Fruit fly (Drosophila melanogaster): ENCODE data around the gene CYLD.

Gene CYLD

dm6 chr2L:10334854-10335277 is 35.2 kb upstream of the CYLD start (continued):
- TF ChIP-seq Asciz (GFP tag; optimal IDR thresholded peaks at IDR 0.05), result peak; percentile 69
- TF ChIP-seq pnt (GFP tag; optimal IDR thresholded peaks at IDR 0.05), result peak; percentile 27
- peak; percentile 98 for TF ChIP-seq kni (GFP tag; optimal IDR thresholded peaks at IDR 0.05)
- TF ChIP-seq CG9876 (GFP tag; optimal IDR thresholded peaks at IDR 0.05), result no peak
- TF ChIP-seq CG18011 (GFP tag; optimal IDR thresholded peaks at IDR 0.05), result peak; percentile 34
- peak; percentile 75 for TF ChIP-seq Vsx1 (GFP tag; optimal IDR thresholded peaks at IDR 0.05)
- TF ChIP-seq gem (tag; optimal IDR thresholded peaks at IDR 0.05), result peak; percentile 45
- no peak for TF ChIP-seq Ssrp (tag; optimal IDR thresholded peaks at IDR 0.05)
- TF ChIP-seq Hr51 (GFP tag; optimal IDR thresholded peaks at IDR 0.05), result peak in 1 of 2 experiments; percentile 40
- TF ChIP-seq Dip2 (GFP tag; IDR thresholded peaks at IDR 0.05), result no peak
- TF ChIP-seq insv (GFP tag; optimal IDR thresholded peaks at IDR 0.05), result peak in 1 of 2 experiments; percentile 43
- TF ChIP-seq CG1792 (GFP tag; optimal IDR thresholded peaks at IDR 0.05), result peak; percentile 24
- peak; percentile 34 for TF ChIP-seq tap (tag; optimal IDR thresholded peaks at IDR 0.05)
- no peak for TF ChIP-seq luna (GFP tag; optimal IDR thresholded peaks at IDR 0.05)
- peak; percentile 85 for TF ChIP-seq CG17912 (GFP tag; optimal IDR thresholded peaks at IDR 0.05)
- peak; percentile 66 for TF ChIP-seq nerfin-1 (tag; optimal IDR thresholded peaks at IDR 0.05)
- no peak for TF ChIP-seq Gug (GFP tag; IDR thresholded peaks at IDR 0.05)
- TF ChIP-seq bbx (GFP tag; IDR thresholded peaks at IDR 0.05; ENCODE audit: partially characterized antibody), result peak; percentile 51
- no peak for TF ChIP-seq klu (GFP tag; IDR thresholded peaks at IDR 0.05)
- peak; percentile 93 for TF ChIP-seq Med (GFP tag)
- TF ChIP-seq D19A (tag; optimal IDR thresholded peaks at IDR 0.05), result peak; percentile 67
- peak; percentile 83 for TF ChIP-seq ftz-f1 (GFP tag; optimal IDR thresholded peaks at IDR 0.05)
- TF ChIP-seq CG16815 (GFP tag; optimal IDR thresholded peaks at IDR 0.05), result no peak
- TF ChIP-seq Nf-YA (GFP tag; IDR thresholded peaks at IDR 0.05), result no peak
- TF ChIP-seq CG11456 (GFP tag; IDR thresholded peaks at IDR 0.05), result no peak
- no peak for TF ChIP-seq CG3726 (GFP tag; IDR thresholded peaks at IDR 0.05)
- peak; percentile 44 for TF ChIP-seq CG10979 (tag; optimal IDR thresholded peaks at IDR 0.05)
- TF ChIP-seq knrl (GFP tag; IDR thresholded peaks at IDR 0.05; ENCODE audit: partially characterized antibody), result peak; percentile 12; the same call in 1 of the 3 replicates
- TF ChIP-seq CG18262 (tag; optimal IDR thresholded peaks at IDR 0.05), result peak; percentile 41
- peak; percentile 78 for TF ChIP-seq HHEX (GFP tag; optimal IDR thresholded peaks at IDR 0.05)
- TF ChIP-seq zfh1 (GFP tag; IDR thresholded peaks at IDR 0.05), result no peak
- no peak for TF ChIP-seq Bdp1 (GFP tag; optimal IDR thresholded peaks at IDR 0.05)
- TF ChIP-seq CG12744 (GFP tag; optimal IDR thresholded peaks at IDR 0.05), result no peak
- TF ChIP-seq CG3407 (GFP tag; optimal IDR thresholded peaks at IDR 0.05), result peak; percentile 60
- peak; percentile 41 for TF ChIP-seq maf-S (GFP tag; optimal IDR thresholded peaks at IDR 0.05)
- no peak for TF ChIP-seq CG12071 (GFP tag; optimal IDR thresholded peaks at IDR 0.05)
- peak; percentile 75 for TF ChIP-seq Rfx (GFP tag; IDR thresholded peaks at IDR 0.05)
- TF ChIP-seq cato (GFP tag; optimal IDR thresholded peaks at IDR 0.05; ENCODE audit: borderline replicate concordance), result no peak

- no peak for TF ChIP-seq B-H2 (GFP tag; optimal IDR thresholded peaks at IDR 0.05)
- no peak for TF ChIP-seq CTCF (GFP tag; optimal IDR thresholded peaks at IDR 0.05)
- no peak for TF ChIP-seq sob (GFP tag; IDR thresholded peaks at IDR 0.05)
- no peak for TF ChIP-seq CG9932 (GFP tag; IDR thresholded peaks at IDR 0.05)
- TF ChIP-seq so (GFP tag; IDR thresholded peaks at IDR 0.05), result no peak
- 0 out of 2 replicates have a peak, but pooled peaks have one; percentile 6 for TF ChIP-seq CG4360 (GFP tag; IDR thresholded peaks at IDR 0.05)
- peak; percentile 71 for TF ChIP-seq Med (GFP tag)
- no peak for TF ChIP-seq CG17802 (tag; optimal IDR thresholded peaks at IDR 0.05)
- TF ChIP-seq Dref (GFP tag; IDR thresholded peaks at IDR 0.05), result no peak
- TF ChIP-seq Sry-δ (GFP tag; optimal IDR thresholded peaks at IDR 0.05), result no peak
- peak; percentile 21 for TF ChIP-seq Elba2 (GFP tag; optimal IDR thresholded peaks at IDR 0.05)
- TF ChIP-seq CG17328 (GFP tag; IDR thresholded peaks at IDR 0.05), result 0 out of 2 replicates have a peak, but pooled peaks have one; percentile 15
- TF ChIP-seq mld (GFP tag; IDR thresholded peaks at IDR 0.05; ENCODE audit: partially characterized antibody), result 0 out of 3 replicates have a peak, but pooled peaks have one; percentile 50
- no peak for TF ChIP-seq Eip74EF (GFP tag; optimal IDR thresholded peaks at IDR 0.05)
- no peak for TF ChIP-seq nerfin-2 (GFP tag; IDR thresholded peaks at IDR 0.05; ENCODE audit: partially characterized antibody)
- TF ChIP-seq tup (GFP tag; optimal IDR thresholded peaks at IDR 0.05), result no peak
Observed at dm6 chr2L:10334213-10334612, 34.6 kb upstream of the CYLD start.
